Fruit fly (Drosophila melanogaster) whole organism: ENCODE data around the gene Gr22b.

Experiments used
- CG8478 ChIP-seq: fragments of >200 bp; optimal IDR thresholded peaks from 2 replicates; lab custom pipeline; 2018; ENCODE audit warnings: inconsistent platforms
- Dll ChIP-seq: fragments of >200 bp; optimal IDR thresholded peaks from 2 replicates; lab custom pipeline; 2017
- EcR ChIP-seq, 2 experiments: fragments of >200 bp; optimal IDR thresholded peaks; 2 replicates each; lab custom pipeline; 2017; ENCODE audit warnings: missing biosample characterization in 2 of 2, missing genetic modification characterization in 2 of 2, missing genetic modification reagents in 2 of 2
- pan ChIP-seq: fragments of >200 bp; optimal IDR thresholded peaks from 2 replicates; lab custom pipeline; 2017
- psq ChIP-seq: fragments of >200 bp; optimal IDR thresholded peaks from 2 replicates; lab custom pipeline; 2017
- usp ChIP-seq: fragments of >200 bp; optimal IDR thresholded peaks from 2 replicates; lab custom pipeline; 2017; ENCODE audit warnings: missing biosample characterization, missing genetic modification characterization, mixed read lengths

Gene Gr22b

dm6 chr2L:1793168-1793567 is at the start of gene Gr22b:
Gene Gr22b (minus strand): TSS chr2L:1793268.
- TF ChIP-seq pan (lab: Kevin White, UChicago) (no peak), Dll (lab: Kevin White, UChicago) (no peak), EcR (GFP tag; optimal IDR thresholded peaks at IDR 0.05; lab: Kevin White, UChicago) (no peak), CG8478 (lab: Kevin White, UChicago) (no peak), usp (no peak)

dm6 chr2L:1839019-1839418 is 46.0 kb upstream of the Gr22b start:
- TF ChIP-seq EcR (GFP tag; optimal IDR thresholded peaks at IDR 0.05; lab: Kevin White, UChicago) (no peak), Dll (lab: Kevin White, UChicago) (no peak), psq (lab: Kevin White, UChicago) (no peak)

- no peak for TF ChIP-seq Dll (lab: Kevin White, UChicago)
- TF ChIP-seq usp = no peak
- no peak for TF ChIP-seq EcR (GFP tag; optimal IDR thresholded peaks at IDR 0.05; lab: Kevin White, UChicago)
- TF ChIP-seq pan (lab: Kevin White, UChicago) = no peak
- no peak for TF ChIP-seq psq (lab: Kevin White, UChicago)
- TF ChIP-seq CG8478 (lab: Kevin White, UChicago) = no peak
Measured at dm6 chr2L:1837717-1838368, 44.8 kb upstream of the Gr22b start.

- TF ChIP-seq psq (lab: Kevin White, UChicago) (no peak), pan (lab: Kevin White, UChicago) (no peak), CG8478 (lab: Kevin White, UChicago) (no peak), usp (no peak), EcR (GFP tag; optimal IDR thresholded peaks at IDR 0.05; lab: Kevin White, UChicago) (no peak), Dll (lab: Kevin White, UChicago) (no peak)
Measured at dm6 chr2L:1836238-1836637, 43.2 kb upstream of the Gr22b start, which contains the start of gene wry. Gene wry (plus strand): TSS chr2L:1836538.

dm6 chr2L:1832465-1832864 is 39.4 kb upstream of the Gr22b start, which contains the start of gene c-cup:
Gene c-cup (minus strand): TSS chr2L:1832565.
- TF ChIP-seq usp (no peak), EcR (GFP tag; optimal IDR thresholded peaks at IDR 0.05; lab: Kevin White, UChicago) (no peak), pan (lab: Kevin White, UChicago) (no peak)

DNA sequence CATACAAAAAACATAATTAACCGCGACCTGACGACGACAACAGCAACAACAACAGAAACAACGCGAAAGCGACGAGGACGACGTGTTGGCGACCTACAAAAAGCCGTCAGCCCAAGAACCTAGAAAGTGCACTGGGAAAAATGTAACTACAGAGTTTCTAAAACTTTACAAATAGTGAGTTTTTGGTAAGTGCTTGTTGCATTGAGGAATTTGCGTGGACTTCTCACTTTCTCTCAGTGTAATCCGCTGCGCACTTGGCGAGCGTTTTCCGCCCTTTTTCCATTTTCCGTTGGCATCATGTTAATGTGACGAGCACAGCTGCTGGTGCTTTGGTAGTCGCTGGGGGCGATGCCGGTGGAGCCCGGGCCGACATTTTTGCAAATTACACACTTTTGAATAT is 35.2 kb upstream of the Gr22b start:
- no peak for TF ChIP-seq pan (lab: Kevin White, UChicago)
- TF ChIP-seq psq (lab: Kevin White, UChicago) = no peak
- TF ChIP-seq CG8478 (lab: Kevin White, UChicago) = no peak
- no peak for TF ChIP-seq EcR (GFP tag; optimal IDR thresholded peaks at IDR 0.05; lab: Kevin White, UChicago)
- no peak for TF ChIP-seq Dll (lab: Kevin White, UChicago)
- no peak for TF ChIP-seq usp

DNA sequence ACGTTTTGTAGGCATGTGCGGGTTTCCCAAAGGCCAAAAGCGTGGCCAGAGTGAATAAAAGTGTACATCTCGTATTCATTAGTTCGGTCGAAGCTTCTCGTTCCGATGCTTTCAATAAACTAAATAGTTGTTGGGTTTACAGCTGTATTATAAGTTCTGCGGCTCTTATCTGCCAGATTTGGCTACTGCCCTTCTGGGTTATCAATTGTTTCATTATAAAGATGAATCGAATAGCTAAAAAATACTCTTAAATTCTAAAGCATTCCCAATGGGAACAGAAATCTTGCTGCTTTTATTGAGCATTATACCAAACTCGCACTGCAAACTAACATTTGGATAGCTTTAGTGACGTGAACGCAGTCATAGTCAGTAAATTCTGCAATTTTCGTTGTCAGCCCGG is 33.3 kb upstream of the Gr22b start, which contains the start of gene CG31664:
Gene CG31664, minus strand, starts transcription at position 101 of the 400 bp plus-strand sequence.
- TF ChIP-seq Dll (lab: Kevin White, UChicago) = no peak
- no peak for TF ChIP-seq pan (lab: Kevin White, UChicago)
- TF ChIP-seq usp = no peak
- TF ChIP-seq psq (lab: Kevin White, UChicago) = no peak
- no peak for TF ChIP-seq EcR (GFP tag; optimal IDR thresholded peaks at IDR 0.05; lab: Kevin White, UChicago)
- no peak for TF ChIP-seq CG8478 (lab: Kevin White, UChicago)

DNA sequence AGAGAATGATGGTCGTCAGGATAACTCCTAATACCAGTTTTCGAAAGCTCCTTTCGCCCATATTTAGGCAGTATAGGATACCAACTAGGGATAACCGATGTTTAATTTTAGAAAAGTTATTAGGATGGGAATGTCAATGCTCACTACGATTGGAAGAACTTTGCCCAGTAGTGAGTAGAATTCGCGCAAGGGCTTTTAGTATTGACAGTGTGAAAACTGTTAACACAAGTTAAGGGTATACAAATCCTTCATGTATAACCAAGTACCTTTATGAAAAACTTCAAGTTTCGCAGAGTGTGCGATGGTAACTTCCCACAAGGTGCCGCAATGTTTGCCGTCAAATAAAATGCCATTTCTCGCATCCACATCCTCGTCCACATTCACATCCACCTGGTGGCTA is 30.2 kb upstream of the Gr22b start, which contains the start of gene CG31933:
Gene CG31933, minus strand, starts transcription at position 101 of the 400 bp plus-strand sequence.
- TF ChIP-seq psq (lab: Kevin White, UChicago) (no peak), CG8478 (lab: Kevin White, UChicago) (no peak), Dll (lab: Kevin White, UChicago) (no peak), pan (lab: Kevin White, UChicago) (no peak), EcR (GFP tag; optimal IDR thresholded peaks at IDR 0.05; lab: Kevin White, UChicago) (no peak), usp (no peak)

DNA sequence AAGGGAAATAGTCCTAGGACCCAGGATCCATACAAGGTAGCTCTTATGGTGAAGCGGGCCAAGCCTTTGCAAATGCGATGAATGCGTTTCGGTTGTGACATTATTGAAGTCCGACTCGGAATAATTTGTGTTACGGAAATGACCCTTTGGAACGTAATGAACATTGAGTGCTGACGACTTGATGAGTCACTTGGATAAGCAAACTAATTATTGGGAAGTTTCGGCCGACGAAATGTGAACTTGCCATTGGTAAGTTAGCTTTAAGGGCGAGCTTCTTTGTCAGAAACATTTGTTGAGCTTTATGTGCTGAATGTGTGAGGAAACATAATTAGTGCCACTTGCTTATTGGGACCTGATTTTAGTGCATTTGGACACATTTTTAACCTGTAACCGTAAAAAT is 1.7 kb upstream of the Gr22b start, which contains the start of gene Gr22a:
Gene Gr22a, minus strand, starts transcription at position 101 of the 400 bp plus-strand sequence.
- TF ChIP-seq usp (no peak), EcR (GFP tag; optimal IDR thresholded peaks at IDR 0.05; lab: Kevin White, UChicago) (no peak), CG8478 (lab: Kevin White, UChicago) (no peak), pan (lab: Kevin White, UChicago) (no peak), psq (lab: Kevin White, UChicago) (no peak)

DNA sequence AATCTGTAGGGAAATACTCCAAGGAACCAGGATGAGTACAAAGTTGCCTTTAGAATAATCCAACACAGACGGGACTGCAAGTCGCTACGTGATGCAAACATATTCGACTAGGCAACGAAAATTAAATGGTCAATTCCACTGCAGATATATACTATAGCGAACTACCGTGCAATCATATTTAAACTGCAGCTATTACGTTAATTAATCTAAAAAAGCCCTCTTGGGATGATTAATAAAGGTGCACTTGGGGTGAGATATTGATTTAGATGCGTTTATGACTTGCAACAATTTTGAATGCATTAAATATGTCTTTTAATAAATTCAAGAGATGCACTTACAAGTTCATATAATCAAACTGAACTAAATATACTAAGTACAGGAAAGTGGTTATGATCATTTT is 1.3 kb downstream of the Gr22b start, which contains the start of gene Gr22c:
Gene Gr22c, minus strand, starts transcription at position 101 of the 400 bp plus-strand sequence.
- TF ChIP-seq CG8478 (lab: Kevin White, UChicago) = no peak
- TF ChIP-seq pan (lab: Kevin White, UChicago) = no peak
- no peak for TF ChIP-seq usp
- TF ChIP-seq Dll (lab: Kevin White, UChicago) = no peak
- no peak for TF ChIP-seq psq (lab: Kevin White, UChicago)
- no peak for TF ChIP-seq EcR (GFP tag; optimal IDR thresholded peaks at IDR 0.05; lab: Kevin White, UChicago)

- no peak for TF ChIP-seq pan (lab: Kevin White, UChicago)
- no peak for TF ChIP-seq CG8478 (lab: Kevin White, UChicago)
- no peak for TF ChIP-seq EcR (GFP tag; optimal IDR thresholded peaks at IDR 0.05; lab: Kevin White, UChicago)
- TF ChIP-seq psq (lab: Kevin White, UChicago) = no peak
- no peak for TF ChIP-seq Dll (lab: Kevin White, UChicago)
- TF ChIP-seq usp = no peak
Measured at dm6 chr2L:1790261-1790660, 2.8 kb downstream of the Gr22b start, which contains the start of gene Gr22d. Gene Gr22d (minus strand): TSS chr2L:1790361.

dm6 chr2L:1787929-1788328 is 5.1 kb downstream of the Gr22b start:
- TF ChIP-seq EcR (GFP tag; optimal IDR thresholded peaks at IDR 0.05; lab: Kevin White, UChicago) = no peak
- no peak for TF ChIP-seq usp
- no peak for TF ChIP-seq psq (lab: Kevin White, UChicago)
- TF ChIP-seq CG8478 (lab: Kevin White, UChicago) = no peak
- TF ChIP-seq pan (lab: Kevin White, UChicago) = no peak
- TF ChIP-seq Dll (lab: Kevin White, UChicago) = no peak
